Fruit fly (Drosophila melanogaster) whole organism, pupa: ENCODE results near the gene Send1.

Source experiments
- CG10348 ChIP-seq: fragments of 200-800 bp; sonication (Bioruptor generic); IDR thresholded peaks from 2 replicates; pipeline ENCODE4 v1.3.6; 2022; ENCODE audit warnings: missing biosample characterization, missing genetic modification characterization
- CG13204 ChIP-seq: fragments of 200-800 bp; sonication (Bioruptor generic); optimal IDR thresholded peaks from 2 replicates; lab custom pipeline; 2018; ENCODE audit warnings: missing biosample characterization, mild to moderate bottlenecking, missing genetic modification characterization, moderate library complexity
- CG32121 ChIP-seq: fragments of 200-800 bp; sonication (Bioruptor generic); IDR thresholded peaks from 2 replicates; pipeline ENCODE4 v1.3.6; 2022; ENCODE audit warnings: missing biosample characterization, missing genetic modification characterization
- CG9948 ChIP-seq: fragments of 200-800 bp; sonication (Bioruptor generic); optimal IDR thresholded peaks from 2 replicates; lab custom pipeline; 2018; ENCODE audit warnings: missing biosample characterization, mild to moderate bottlenecking, missing genetic modification characterization, moderate library complexity
- EcR ChIP-seq: fragments of 200-800 bp; sonication (Bioruptor generic); optimal IDR thresholded peaks from 3 replicates; lab custom pipeline; 2019; ENCODE audit warnings: missing biosample characterization, missing genetic modification characterization, mild to moderate bottlenecking, moderate library complexity, missing genetic modification reagents
- Ets98B ChIP-seq: fragments of 200-800 bp; sonication (Bioruptor generic); IDR thresholded peaks from 2 replicates; pipeline ENCODE4 v1.3.6; 2022; ENCODE audit warnings: missing biosample characterization, missing genetic modification characterization
- fd96Ca ChIP-seq: fragments of 200-800 bp; sonication (Bioruptor generic); IDR thresholded peaks from 3 replicates; pipeline ENCODE4 v1.3.6; 2022; ENCODE audit warnings: missing biosample characterization, missing genetic modification characterization

DNA sequence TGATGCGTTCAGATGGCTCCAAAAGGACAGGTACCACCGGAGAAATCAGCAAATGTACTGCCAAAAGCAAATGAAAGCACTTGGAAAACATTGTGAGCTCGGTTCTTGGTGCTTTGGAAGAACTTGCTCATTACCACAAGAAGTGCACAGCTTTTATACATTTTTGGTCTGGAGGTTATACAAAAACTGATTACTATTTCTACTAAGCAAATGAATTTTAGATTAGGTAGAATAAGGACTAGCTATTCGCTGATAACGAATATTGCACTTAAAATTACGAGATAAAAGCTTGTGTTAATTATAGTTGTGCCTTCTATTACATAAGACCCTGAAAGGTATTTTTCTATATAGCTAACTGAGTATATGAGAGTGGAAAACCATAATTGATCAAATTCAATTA is at the start of gene Send1:
- TF ChIP-seq CG32121 (GFP tag; lab: Robert Waterston, UW) = no peak
- TF ChIP-seq CG10348 (GFP tag; lab: Robert Waterston, UW) = no peak
- TF ChIP-seq CG13204 = no peak
- TF ChIP-seq fd96Ca = no peak
- no peak for TF ChIP-seq EcR (GFP tag; lab: Kevin White, UChicago)
- no peak for TF ChIP-seq CG9948 (tag; lab: Kevin White, UChicago)
- TF ChIP-seq Ets98B (GFP tag; lab: Robert Waterston, UW) = no peak
